Worm (Caenorhabditis elegans) whole organism, L4/young adult: Measurements from ENCODE around the gene dvc-1.
"Not testable (repeated sequence)": the region's sequence is repeated elsewhere in the genome, so short reads cannot be mapped to it uniquely, and the experiment has no call there.

Experiments
- W03F9.2 ChIP-seq: fragments of 150-350 bp; optimal IDR thresholded peaks from 2 replicates; lab custom pipeline; 2014; ENCODE audit warnings: missing biosample characterization, missing genetic modification characterization
- dao-5 ChIP-seq: sonication (generic microtip); optimal IDR thresholded peaks from 2 replicates; lab custom pipeline; 2016; ENCODE audit warnings: missing genotype, missing genetic modification characterization, moderate library complexity, missing compliant biosample characterization
- him-1 ChIP-seq: sonication (generic microtip); optimal IDR thresholded peaks from 2 replicates; lab custom pipeline; 2016; ENCODE audit warnings: missing genotype, missing genetic modification reagents, missing genetic modification characterization, missing compliant biosample characterization

DNA sequence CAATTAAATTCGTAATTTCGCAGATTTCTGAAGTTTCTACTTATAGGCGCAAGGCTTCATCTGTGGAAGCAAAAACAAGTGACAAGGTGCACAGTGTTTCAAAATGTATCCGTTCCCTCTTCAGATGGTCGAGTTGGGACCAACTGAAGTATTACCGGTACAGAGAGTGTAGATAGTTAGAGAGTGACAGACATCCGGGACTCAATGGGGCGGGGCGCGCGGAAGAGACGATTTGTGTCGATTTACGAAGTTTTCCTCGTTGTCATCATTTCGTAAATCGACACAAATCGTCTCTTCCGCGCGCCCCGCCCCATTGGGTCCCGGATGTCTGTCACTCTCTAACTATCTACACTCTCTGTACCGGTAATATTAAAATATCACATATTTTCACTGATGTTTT, 47.0 kb upstream of the dvc-1 start, which contains the start of gene C03E10.3:
- not testable (repeated sequence) for TF ChIP-seq him-1; dao-5 (tag; lab: Kevin White, UChicago); W03F9.2 (tag; lab: Kevin White, UChicago)
